Worm (Caenorhabditis elegans) whole organism, L4 larva: Measurements from ENCODE around the gene lgc-18.

ENCODE experiments used
- ceh-82 ChIP-seq: sonication (generic microtip); optimal IDR thresholded peaks from 2 replicates; lab custom pipeline; 2017; ENCODE audit warnings: missing biosample characterization, missing genetic modification characterization
- daf-16 ChIP-seq, 3 experiments: sonication (generic microtip); optimal IDR thresholded peaks; 2 replicates each; lab custom pipeline; 2016 to 2017; ENCODE audit warnings: missing genetic modification characterization in 3 of 3, missing genetic modification reagents in 3 of 3, mild to moderate bottlenecking in 2 of 3, missing compliant biosample characterization in 2 of 3, missing biosample characterization in 1 of 3, moderate library complexity in 1 of 3
- dmd-9 ChIP-seq: fragments of 200-800 bp; sonication (Bioruptor generic); IDR thresholded peaks from 2 replicates; pipeline ENCODE4 v1.3.6; 2022; ENCODE audit warnings: missing genetic modification reagents, missing genetic modification characterization, missing compliant biosample characterization
- dpl-1 ChIP-seq: fragments of 150-350 bp; optimal IDR thresholded peaks from 2 replicates; lab custom pipeline; 2014; ENCODE audit warnings: missing biosample characterization, missing genetic modification reagents, missing genetic modification characterization
- egl-27 ChIP-seq: sonication (generic microtip); optimal IDR thresholded peaks from 3 replicates; lab custom pipeline; 2017; ENCODE audit warnings: missing biosample characterization, missing genetic modification reagents, missing genetic modification characterization
- hif-1 ChIP-seq, 2 experiments: sonication (generic microtip); optimal IDR thresholded peaks; 2 replicates each; lab custom pipeline; 2016 to 2017; ENCODE audit warnings: missing compliant biosample characterization in 2 of 2, missing genetic modification characterization in 2 of 2, missing genetic modification reagents in 2 of 2, missing genotype in 2 of 2, mild to moderate bottlenecking in 1 of 2
- mxl-3 ChIP-seq: fragments of 200-800 bp; sonication (Bioruptor generic); optimal IDR thresholded peaks from 2 replicates; lab custom pipeline; 2018; ENCODE audit warnings: mild to moderate bottlenecking, missing genetic modification characterization, missing compliant biosample characterization
- pha-4 ChIP-seq, 2 experiments: fragments of 150-350 bp in 1 of 2; fragments of 200-800 bp in 1 of 2; sonication (Bioruptor generic) in 1 of 2; IDR thresholded peaks in 1 of 2; optimal IDR thresholded peaks in 1 of 2; 2 replicates each; pipeline versions ENCODE4 v1.3.6 to Lab custom; 2014 to 2022; ENCODE audit warnings: missing genetic modification characterization in 2 of 2, missing genetic modification reagents in 2 of 2, missing biosample characterization in 1 of 2, missing compliant biosample characterization in 1 of 2
- tag-97 ChIP-seq: fragments of 200-800 bp; sonication (Bioruptor generic); IDR thresholded peaks from 2 replicates; pipeline ENCODE4 v1.3.6; 2022; ENCODE audit warnings: missing genetic modification characterization, missing compliant biosample characterization
- unc-62 ChIP-seq, 3 experiments: fragments of 150-350 bp in 1 of 3; sonication (generic microtip); optimal IDR thresholded peaks in 2 of 3; peaks in 1 of 3; 1 replicate in 1 of 3; 2 replicates in 2 of 3; lab custom pipeline; 2014 to 2017; ENCODE audit warnings: missing biosample characterization in 3 of 3, missing genetic modification characterization in 3 of 3, missing genetic modification reagents in 3 of 3, missing genotype in 1 of 3

ce11 chrX:12149638-12150137 is 24.3 kb downstream of the lgc-18 start, which contains the start of gene znf-474:
- TF ChIP-seq hif-1 (tag; optimal IDR thresholded peaks at IDR 0.05; lab: Kevin White, UChicago): no peak
- TF ChIP-seq ceh-82 (tag; lab: Kevin White, UChicago): no peak
- TF ChIP-seq dpl-1 (GFP tag; lab: Kevin White, UChicago): no peak
- TF ChIP-seq unc-62 (GFP tag; optimal IDR thresholded peaks at IDR 0.05 in 1 of 2; lab: Kevin White, UChicago): no peak
- TF ChIP-seq unc-62 (tag; optimal IDR thresholded peaks at IDR 0.05; lab: Kevin White, UChicago): no peak
- no peak for TF ChIP-seq mxl-3 (GFP tag; lab: Kevin White, UChicago)
- no peak for TF ChIP-seq egl-27 (tag; lab: Kevin White, UChicago)
- TF ChIP-seq tag-97: no peak
- no peak for TF ChIP-seq dmd-9 (GFP tag; lab: Robert Waterston, UW)
- TF ChIP-seq daf-16 (GFP tag; optimal IDR thresholded peaks at IDR 0.05; lab: Kevin White, UChicago): no peak
- TF ChIP-seq daf-16 (tag; optimal IDR thresholded peaks at IDR 0.05; lab: Kevin White, UChicago): no peak
- TF ChIP-seq pha-4 (GFP tag; IDR thresholded peaks at IDR 0.05; lab: Robert Waterston, UW): no peak
- TF ChIP-seq pha-4 (tag; optimal IDR thresholded peaks at IDR 0.05; lab: Kevin White, UChicago): no peak
